Fruit fly (Drosophila melanogaster) whole organism, embryonic: ENCODE data around the gene mu2.

Experiments used
- CG4854 ChIP-seq: fragments of 200-800 bp; sonication (Bioruptor generic); optimal IDR thresholded peaks from 2 replicates; lab custom pipeline; 2016; ENCODE audit warnings: missing biosample characterization, missing genetic modification characterization, inconsistent platforms
- Dp ChIP-seq: fragments of 200-800 bp; sonication (Bioruptor generic); optimal IDR thresholded peaks from 2 replicates; lab custom pipeline; 2018; ENCODE audit warnings: missing biosample characterization, mild to moderate bottlenecking, missing genetic modification characterization, moderate library complexity
- MBD-R2 ChIP-seq: fragments of 200-800 bp; sonication (Bioruptor generic); IDR thresholded peaks from 2 replicates; pipeline ENCODE4 v1.3.6; 2022; ENCODE audit warnings: missing biosample characterization, missing genetic modification characterization
- MESR4 ChIP-seq: fragments of 200-800 bp; sonication (Bioruptor generic); optimal IDR thresholded peaks from 2 replicates; lab custom pipeline; 2018; ENCODE audit warnings: missing biosample characterization, mild to moderate bottlenecking, missing genetic modification characterization, moderate library complexity
- Usf ChIP-seq: fragments of 200-800 bp; sonication (Bioruptor generic); optimal IDR thresholded peaks from 2 replicates; lab custom pipeline; 2017; ENCODE audit warnings: missing genotype, missing biosample characterization, missing genetic modification characterization
- corto ChIP-seq: fragments of 200-800 bp; sonication (Bioruptor generic); optimal IDR thresholded peaks from 2 replicates; lab custom pipeline; 2016; ENCODE audit warnings: missing biosample characterization, mild to moderate bottlenecking, missing genetic modification characterization, moderate library complexity
- sens-2 ChIP-seq: fragments of 200-800 bp; sonication (Bioruptor generic); IDR thresholded peaks from 2 replicates; pipeline ENCODE4 v1.3.6; 2022; ENCODE audit warnings: missing biosample characterization, missing genetic modification characterization
- seq ChIP-seq: fragments of 200-800 bp; sonication (Bioruptor generic); IDR thresholded peaks from 2 replicates; pipeline ENCODE4 v1.3.6; 2022; ENCODE audit warnings: missing biosample characterization, missing genetic modification characterization

dm6 chr3L:1897709-1898108 lies 49.6 kb downstream of the mu2 start:
- TF ChIP-seq CG4854 (GFP tag; lab: Kevin White, UChicago) = no peak
- no peak for TF ChIP-seq MESR4
- no peak for TF ChIP-seq MBD-R2 (GFP tag; lab: Robert Waterston, UW)
- TF ChIP-seq corto = no peak
- TF ChIP-seq sens-2 (GFP tag; lab: Robert Waterston, UW) = no peak
- TF ChIP-seq seq (GFP tag; lab: Robert Waterston, UW) = no peak
- TF ChIP-seq Dp (GFP tag; lab: Kevin White, UChicago) = no peak
- TF ChIP-seq Usf (GFP tag; lab: Kevin White, UChicago) = no peak
